Fruit fly (Drosophila melanogaster) whole organism, adult: ENCODE data around the gene Cpr65Ay.

Experiments used
- CG11617 ChIP-seq: fragments of 200-800 bp; sonication (Bioruptor generic); optimal IDR thresholded peaks from 2 replicates; lab custom pipeline; 2017; ENCODE audit warnings: mild to moderate bottlenecking, missing biosample characterization, missing genetic modification reagents, missing genetic modification characterization
- CG12768 ChIP-seq: fragments of 200-800 bp; sonication (Bioruptor generic); optimal IDR thresholded peaks from 2 replicates; lab custom pipeline; 2017; ENCODE audit warnings: missing biosample characterization, missing genetic modification characterization, mild to moderate bottlenecking, moderate library complexity, missing genetic modification reagents
- CG14711 ChIP-seq: fragments of 200-800 bp; sonication (Bioruptor generic); optimal IDR thresholded peaks from 2 replicates; lab custom pipeline; 2018; ENCODE audit warnings: missing biosample characterization, mild to moderate bottlenecking, missing genetic modification characterization, moderate library complexity
- CG1620 ChIP-seq: fragments of 200-800 bp; sonication (Bioruptor generic); optimal IDR thresholded peaks from 2 replicates; lab custom pipeline; 2016; ENCODE audit warnings: missing biosample characterization, missing genetic modification characterization
- CG33017 ChIP-seq: fragments of 200-800 bp; sonication (Bioruptor generic); optimal IDR thresholded peaks from 2 replicates; lab custom pipeline; 2018; ENCODE audit warnings: missing biosample characterization, mild to moderate bottlenecking, missing genetic modification characterization, moderate library complexity
- CG5204 ChIP-seq: fragments of 200-800 bp; sonication (Bioruptor generic); optimal IDR thresholded peaks from 2 replicates; lab custom pipeline; 2016; ENCODE audit warnings: missing biosample characterization, missing genetic modification characterization
- CG7045 ChIP-seq: fragments of 200-800 bp; sonication (Bioruptor generic); optimal IDR thresholded peaks from 2 replicates; lab custom pipeline; 2017; ENCODE audit warnings: missing biosample characterization, mild to moderate bottlenecking, missing genetic modification characterization
- CG7101 ChIP-seq: fragments of 200-800 bp; sonication (Bioruptor generic); optimal IDR thresholded peaks from 2 replicates; lab custom pipeline; 2018; ENCODE audit warnings: missing biosample characterization, mild to moderate bottlenecking, missing genetic modification characterization, moderate library complexity
- Clk ChIP-seq: fragments of 200-800 bp; sonication (Bioruptor generic); optimal IDR thresholded peaks from 2 replicates; lab custom pipeline; 2017; ENCODE audit warnings: missing biosample characterization, missing genetic modification characterization
- Crg-1 ChIP-seq: fragments of 200-800 bp; sonication (Bioruptor generic); optimal IDR thresholded peaks from 2 replicates; lab custom pipeline; 2016; ENCODE audit warnings: missing biosample characterization, missing genetic modification characterization
- Hr96 ChIP-seq: fragments of 200-800 bp; sonication (Bioruptor generic); optimal IDR thresholded peaks from 2 replicates; lab custom pipeline; 2016; ENCODE audit warnings: missing biosample characterization, missing genetic modification characterization
- Mnt ChIP-seq: fragments of 200-800 bp; sonication (Bioruptor generic); optimal IDR thresholded peaks from 2 replicates; lab custom pipeline; 2016; ENCODE audit warnings: missing biosample characterization, mild to moderate bottlenecking, missing genetic modification characterization
- bab1 ChIP-seq: fragments of 200-800 bp; sonication (Bioruptor generic); optimal IDR thresholded peaks from 3 replicates; lab custom pipeline; 2019; ENCODE audit warnings: missing biosample characterization, mild to moderate bottlenecking, missing genetic modification characterization, moderate library complexity
- cic ChIP-seq: fragments of 200-800 bp; sonication (Bioruptor generic); optimal IDR thresholded peaks from 2 replicates; lab custom pipeline; 2017; ENCODE audit warnings: missing biosample characterization, mild to moderate bottlenecking, missing genetic modification characterization, moderate library complexity
- cnc ChIP-seq, 2 experiments: fragments of >200 bp; optimal IDR thresholded peaks; 2 replicates each; lab custom pipeline; 2017
- kay ChIP-seq: fragments of 200-800 bp; sonication (Bioruptor generic); peaks from one replicate; lab custom pipeline; 2016; ENCODE audit warnings: missing biosample characterization, missing genetic modification characterization, borderline replicate concordance
- ovo ChIP-seq: fragments of 200-800 bp; sonication (Bioruptor generic); optimal IDR thresholded peaks from 2 replicates; lab custom pipeline; 2016; ENCODE audit warnings: missing biosample characterization, missing genetic modification characterization
- pad ChIP-seq: fragments of 200-800 bp; sonication (Bioruptor generic); optimal IDR thresholded peaks from 3 replicates; lab custom pipeline; 2017; ENCODE audit warnings: missing biosample characterization, missing genetic modification characterization, mild to moderate bottlenecking, moderate library complexity, missing genetic modification reagents
- tj ChIP-seq: fragments of 200-800 bp; sonication (Bioruptor generic); optimal IDR thresholded peaks from 3 replicates; lab custom pipeline; 2017; ENCODE audit warnings: missing biosample characterization, mild to moderate bottlenecking, missing genetic modification characterization, moderate library complexity
- toe ChIP-seq: fragments of 200-800 bp; sonication (Bioruptor generic); optimal IDR thresholded peaks from 2 replicates; lab custom pipeline; 2016; ENCODE audit warnings: missing biosample characterization, missing genetic modification characterization

Cpr65Ay gene

DNA sequence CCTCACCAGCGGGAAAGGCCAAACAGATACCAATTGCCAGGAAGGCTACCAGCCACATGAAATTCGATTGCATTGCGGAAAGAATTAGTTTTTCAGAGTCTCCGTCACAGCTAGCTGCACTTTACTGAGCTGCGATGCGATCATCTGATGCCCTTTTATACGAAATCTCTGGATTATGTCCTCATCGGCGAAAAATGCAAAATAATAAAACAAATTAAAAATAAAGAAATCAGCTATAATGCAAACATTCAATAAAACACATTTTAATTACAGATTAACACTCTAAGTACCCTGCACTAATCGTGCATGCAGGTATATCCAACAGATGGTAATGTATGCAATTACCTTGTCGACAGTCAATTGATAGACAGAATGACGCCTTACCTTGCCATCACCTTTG, 26.4 kb downstream of the Cpr65Ay start, which contains the start of gene Cpr65Au:
Gene Cpr65Au (minus strand): TSS at position 101 of the 400 bp plus-strand sequence.
- TF ChIP-seq CG7045 (no peak), Crg-1 (GFP tag; lab: Kevin White, UChicago) (no peak), CG1620 (GFP tag; lab: Kevin White, UChicago) (no peak), CG7101 (tag; lab: Kevin White, UChicago) (no peak), Clk (GFP tag; lab: Kevin White, UChicago) (no peak), CG11617 (GFP tag; lab: Kevin White, UChicago) (no peak), CG12768 (GFP tag; lab: Kevin White, UChicago) (no peak), CG5204 (no peak), Mnt (GFP tag; lab: Kevin White, UChicago) (no peak), cic (GFP tag; lab: Kevin White, UChicago) (no peak), CG33017 (no peak), tj (GFP tag; lab: Kevin White, UChicago) (no peak), toe (GFP tag; lab: Kevin White, UChicago) (no peak), Hr96 (GFP tag; lab: Kevin White, UChicago) (no peak), pad (GFP tag; lab: Kevin White, UChicago) (no peak), kay (GFP tag; lab: Kevin White, UChicago) (no peak)

DNA sequence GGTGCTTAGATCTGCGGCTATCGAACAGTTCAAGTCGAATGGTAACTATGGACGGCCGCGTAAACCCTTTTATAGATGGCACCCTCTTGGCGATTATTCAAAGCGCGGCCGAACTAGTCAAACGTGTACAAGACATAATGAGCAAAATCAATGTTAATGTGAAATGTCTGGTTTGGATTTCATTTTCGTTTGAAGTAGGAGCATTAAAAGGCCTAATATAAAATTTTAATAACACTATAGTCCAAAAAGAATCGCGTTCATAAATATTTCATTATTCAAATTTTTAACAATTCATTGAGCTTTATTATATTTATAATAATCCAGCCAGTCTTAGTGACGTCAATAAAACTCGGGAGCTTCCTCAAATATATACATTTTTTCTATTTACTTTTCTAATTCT, 27.5 kb downstream of the Cpr65Ay start, which contains the start of gene Lcp65Ag3:
Gene Lcp65Ag3 (minus strand): TSS at position 46 of the 400 bp plus-strand sequence.
- no peak for TF ChIP-seq kay (GFP tag; lab: Kevin White, UChicago)
- TF ChIP-seq bab1: no peak
- no peak for TF ChIP-seq CG14711 (tag; lab: Kevin White, UChicago)
- TF ChIP-seq CG11617 (GFP tag; lab: Kevin White, UChicago): no peak
- TF ChIP-seq CG1620 (GFP tag; lab: Kevin White, UChicago): no peak
- TF ChIP-seq cnc (optimal IDR thresholded peaks at IDR 0.05; lab: Kevin White, UChicago): no peak
- TF ChIP-seq toe (GFP tag; lab: Kevin White, UChicago): no peak
- no peak for TF ChIP-seq Crg-1 (GFP tag; lab: Kevin White, UChicago)
- no peak for TF ChIP-seq CG7101 (tag; lab: Kevin White, UChicago)
- TF ChIP-seq Hr96 (GFP tag; lab: Kevin White, UChicago): no peak
- TF ChIP-seq CG5204: no peak
- no peak for TF ChIP-seq CG33017

DNA sequence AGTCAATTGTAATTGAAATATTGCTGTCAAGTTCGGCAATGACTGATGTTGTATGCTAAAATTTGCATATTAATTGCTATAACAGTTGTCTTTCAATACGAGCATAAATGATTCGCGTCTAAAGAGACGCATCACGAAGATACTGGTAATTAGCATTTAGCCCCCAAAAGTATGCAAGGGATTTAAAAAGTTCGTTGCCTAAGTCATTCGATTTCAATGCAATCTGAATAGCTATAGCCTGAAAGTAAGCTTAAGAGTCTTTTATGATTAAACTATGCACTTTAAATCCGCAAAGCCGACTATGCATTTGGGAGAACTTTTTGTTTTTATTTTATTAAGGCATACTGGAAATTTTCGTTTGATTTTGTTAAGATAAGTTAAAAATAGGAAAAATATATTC, 28.8 kb downstream of the Cpr65Ay start:
- TF ChIP-seq CG5204 (no peak), Hr96 (GFP tag; lab: Kevin White, UChicago) (no peak), CG7101 (tag; lab: Kevin White, UChicago) (no peak), CG11617 (GFP tag; lab: Kevin White, UChicago) (no peak), CG14711 (tag; lab: Kevin White, UChicago) (no peak), Crg-1 (GFP tag; lab: Kevin White, UChicago) (no peak), CG33017 (no peak)

DNA sequence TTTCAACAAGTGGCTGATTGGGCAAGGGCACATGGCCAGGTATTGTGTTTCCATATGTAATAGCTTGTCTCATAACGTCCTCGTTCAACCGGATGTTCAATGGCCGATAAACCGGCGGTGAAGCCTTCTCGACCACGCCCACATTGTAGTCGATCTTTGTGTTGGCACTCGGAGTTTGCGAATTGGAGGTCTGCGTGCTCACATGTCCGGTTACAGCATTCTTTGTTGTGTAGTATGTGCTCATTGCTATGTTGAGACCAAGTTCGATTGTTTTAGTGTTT, 33.1 kb downstream of the Cpr65Ay start:
- TF ChIP-seq cic (GFP tag; lab: Kevin White, UChicago): no peak
- no peak for TF ChIP-seq Hr96 (GFP tag; lab: Kevin White, UChicago)
- no peak for TF ChIP-seq Clk (GFP tag; lab: Kevin White, UChicago)
- TF ChIP-seq ovo (GFP tag; lab: Kevin White, UChicago): no peak
- no peak for TF ChIP-seq pad (GFP tag; lab: Kevin White, UChicago)
- TF ChIP-seq CG33017: no peak
- TF ChIP-seq CG5204: no peak
- TF ChIP-seq CG14711 (tag; lab: Kevin White, UChicago): no peak
- no peak for TF ChIP-seq CG7101 (tag; lab: Kevin White, UChicago)
- TF ChIP-seq CG1620 (GFP tag; lab: Kevin White, UChicago): no peak
- no peak for TF ChIP-seq CG12768 (GFP tag; lab: Kevin White, UChicago)
- no peak for TF ChIP-seq Mnt (GFP tag; lab: Kevin White, UChicago)
- TF ChIP-seq kay (GFP tag; lab: Kevin White, UChicago): no peak
- no peak for TF ChIP-seq toe (GFP tag; lab: Kevin White, UChicago)
- no peak for TF ChIP-seq CG7045
- TF ChIP-seq tj (GFP tag; lab: Kevin White, UChicago): no peak
- no peak for TF ChIP-seq cnc (optimal IDR thresholded peaks at IDR 0.05; lab: Kevin White, UChicago)
- no peak for TF ChIP-seq bab1
- no peak for TF ChIP-seq CG11617 (GFP tag; lab: Kevin White, UChicago)
- TF ChIP-seq Crg-1 (GFP tag; lab: Kevin White, UChicago): no peak

DNA sequence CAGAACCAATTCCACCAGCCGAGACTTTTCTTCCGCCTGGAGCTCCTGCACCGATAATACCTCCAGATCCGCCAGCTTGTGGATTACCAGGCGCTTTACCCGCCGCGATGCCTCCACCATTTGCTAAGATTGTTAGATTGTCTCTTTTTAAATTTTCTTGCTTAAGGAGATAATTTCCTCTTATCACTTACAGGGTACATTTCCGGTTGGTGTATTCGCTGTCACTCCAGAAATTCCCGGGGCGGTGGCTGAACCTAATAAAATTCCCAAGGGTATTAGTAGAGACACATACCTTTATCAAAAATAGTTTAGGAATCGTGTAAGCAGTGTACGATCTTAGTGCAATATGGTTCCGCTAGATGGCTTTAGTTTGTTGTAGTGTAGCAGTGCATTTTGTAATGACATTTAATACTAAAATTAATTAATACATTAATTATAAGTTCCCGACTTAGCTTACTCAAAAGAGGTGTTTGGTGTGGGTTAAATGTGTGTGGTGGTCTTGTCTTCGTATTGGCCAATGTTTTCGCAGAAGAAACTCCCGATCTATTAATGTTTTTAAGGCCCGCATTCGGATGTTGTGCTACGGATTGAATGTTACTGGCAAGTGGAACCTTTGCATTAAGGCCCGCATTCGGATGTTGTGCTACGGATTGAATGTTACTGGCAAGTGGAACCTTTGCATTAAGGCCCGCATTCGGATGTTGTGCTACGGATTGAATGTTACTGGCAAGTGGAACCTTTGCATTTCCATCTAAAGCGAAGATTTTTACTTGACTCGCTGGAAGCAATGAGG, 33.6 kb downstream of the Cpr65Ay start:
- no peak for TF ChIP-seq CG33017
- peak; percentile 47 for TF ChIP-seq Hr96 (GFP tag; lab: Kevin White, UChicago)
- peak; percentile 12 for TF ChIP-seq toe (GFP tag; lab: Kevin White, UChicago)
- TF ChIP-seq CG7045: peak; percentile 20

DNA sequence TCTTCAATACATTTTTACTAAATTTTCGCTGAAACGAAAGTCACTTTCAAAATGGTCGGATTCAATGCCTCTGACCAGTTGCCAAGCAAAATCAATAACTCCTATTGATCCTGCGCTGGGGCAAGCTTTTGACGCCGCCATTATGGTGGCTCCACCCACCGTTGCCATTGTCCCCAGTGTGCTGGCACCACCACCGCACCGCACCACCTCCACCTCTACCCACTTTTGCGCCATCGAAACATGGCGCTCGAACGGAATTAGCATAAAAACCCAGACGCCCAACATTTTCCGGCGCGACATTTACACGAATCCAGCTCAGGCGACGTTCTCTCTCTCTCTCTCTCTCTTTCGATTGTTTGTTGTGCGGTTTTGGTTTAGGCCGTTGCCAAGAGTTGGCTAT, 41.5 kb downstream of the Cpr65Ay start:
- no peak for TF ChIP-seq bab1
- no peak for TF ChIP-seq pad (GFP tag; lab: Kevin White, UChicago)
- TF ChIP-seq CG11617 (GFP tag; lab: Kevin White, UChicago): no peak
